Worm (Caenorhabditis elegans): Measurements from ENCODE around the gene hcp-3.

Gene hcp-3

ce11 chrIII:9585314-9585713, 31.0 kb downstream of the hcp-3 start:
- peak; percentile 67 for TF ChIP-seq fkh-10 (GFP tag; optimal IDR thresholded peaks at IDR 0.05)
- no peak for TF ChIP-seq unc-39 (tag; optimal IDR thresholded peaks at IDR 0.05)

- no peak for TF ChIP-seq fkh-2 (tag; optimal IDR thresholded peaks at IDR 0.05)
- TF ChIP-seq zag-1 (tag; optimal IDR thresholded peaks at IDR 0.05): no peak
- no peak for TF ChIP-seq nhr-43 (tag; optimal IDR thresholded peaks at IDR 0.05; ENCODE audit: poor library complexity, severe bottlenecking)
Observed at ce11 chrIII:9583224-9583623, 33.0 kb downstream of the hcp-3 start.

- TF ChIP-seq pqm-1 (tag; optimal IDR thresholded peaks at IDR 0.05) (peak; percentile 92), elt-2 (tag; optimal IDR thresholded peaks at IDR 0.05) (peak; percentile 59), R02D3.7 (tag; optimal IDR thresholded peaks at IDR 0.05) (no peak), nhr-77 (tag; optimal IDR thresholded peaks at IDR 0.05) (no peak), pha-4 (tag; optimal IDR thresholded peaks at IDR 0.05) (peak; percentile 65), jun-1 (tag; optimal IDR thresholded peaks at IDR 0.05) (peak; percentile 42)
Observed at ce11 chrIII:9582240-9582639, 34.0 kb downstream of the hcp-3 start, which contains the start of gene C48B4.3. C48B4.3 (minus strand) TSS chrIII:9582388.

ce11 chrIII:9580039-9580891, 36.0 kb downstream of the hcp-3 start, which contains the start of gene ced-7:
ced-7 (minus strand) TSS chrIII:9580089.
- TF ChIP-seq lin-39 (tag; optimal IDR thresholded peaks at IDR 0.05) (peak; percentile 22), nhr-25 (tag; optimal IDR thresholded peaks at IDR 0.05) (no peak), skn-1 (tag; optimal IDR thresholded peaks at IDR 0.05) (no peak), egl-27 (tag; optimal IDR thresholded peaks at IDR 0.05) (no peak), ama-1 (optimal IDR thresholded peaks at IDR 0.05) (no peak), nfya-1 (tag; optimal IDR thresholded peaks at IDR 0.05; ENCODE audit: insufficient read depth) (peak; percentile 46), elt-2 (tag; optimal IDR thresholded peaks at IDR 0.05) (no peak), eor-1 (tag; optimal IDR thresholded peaks at IDR 0.05) (no peak), snpc-4 (tag; optimal IDR thresholded peaks at IDR 0.05) (peak; percentile 27), ceh-28 (tag; optimal IDR thresholded peaks at IDR 0.05) (peak; percentile 12), nhr-12 (tag; optimal IDR thresholded peaks at IDR 0.05) (no peak), elt-1 (tag; optimal IDR thresholded peaks at IDR 0.05) (no peak), lin-15B (tag; optimal IDR thresholded peaks at IDR 0.05) (peak; percentile 67), pha-4 (tag; optimal IDR thresholded peaks at IDR 0.05) (peak; percentile 19)

- TF ChIP-seq ceh-9 (tag; optimal IDR thresholded peaks at IDR 0.05): no peak
- TF ChIP-seq lin-15B (tag; optimal IDR thresholded peaks at IDR 0.05): peak; percentile 45
- peak; percentile 100 for TF ChIP-seq nfya-1 (tag; optimal IDR thresholded peaks at IDR 0.05; ENCODE audit: insufficient read depth)
Observed at ce11 chrIII:9570869-9571268, 45.4 kb downstream of the hcp-3 start.

ce11 chrIII:9568451-9568850, 47.8 kb downstream of the hcp-3 start, which contains the start of gene C48B4.13:
C48B4.13 (plus strand) TSS chrIII:9568751.
- TF ChIP-seq ZK546.5 (tag; optimal IDR thresholded peaks at IDR 0.05) (no peak), unc-62 (GFP tag; optimal IDR thresholded peaks at IDR 0.05) (no peak), elt-2 (tag; optimal IDR thresholded peaks at IDR 0.05) (no peak), sea-2 (GFP tag; optimal IDR thresholded peaks at IDR 0.05) (no peak), fkh-2 (tag; optimal IDR thresholded peaks at IDR 0.05) (no peak), nhr-23 (tag; optimal IDR thresholded peaks at IDR 0.05) (no peak), nhr-11 (tag; optimal IDR thresholded peaks at IDR 0.05) (no peak), aly-2 (tag; optimal IDR thresholded peaks at IDR 0.05) (no peak), jun-1 (tag; optimal IDR thresholded peaks at IDR 0.05) (no peak), pqm-1 (tag; optimal IDR thresholded peaks at IDR 0.05) (no peak), unc-39 (tag; optimal IDR thresholded peaks at IDR 0.05) (no peak), egl-5 (tag; optimal IDR thresholded peaks at IDR 0.05) (no peak), nhr-67 (tag; optimal IDR thresholded peaks at IDR 0.05) (no peak), nhr-12 (tag; optimal IDR thresholded peaks at IDR 0.05) (no peak)
